Worm (Caenorhabditis elegans) whole organism, late embryonic: ENCODE data around the gene col-3.

Source experiments
- C38D4.7 ChIP-seq: fragments of 200-800 bp; sonication (Bioruptor generic); optimal IDR thresholded peaks from 2 replicates; lab custom pipeline; 2018; ENCODE audit warnings: mild to moderate bottlenecking, missing genetic modification characterization, moderate library complexity, missing compliant biosample characterization
- K02D7.2 ChIP-seq: sonication (generic microtip); optimal IDR thresholded peaks from 2 replicates; lab custom pipeline; 2017; ENCODE audit warnings: mild to moderate bottlenecking, missing genetic modification characterization, missing compliant biosample characterization
- Y22D7AL.16 ChIP-seq: sonication (generic microtip); optimal IDR thresholded peaks from 2 replicates; lab custom pipeline; 2016; ENCODE audit warnings: missing genetic modification characterization, missing compliant biosample characterization
- ahr-1 ChIP-seq: sonication (generic microtip); optimal IDR thresholded peaks from 2 replicates; lab custom pipeline; 2016; ENCODE audit warnings: missing genetic modification characterization, missing compliant biosample characterization
- ama-1 ChIP-seq: fragments of 150-350 bp; optimal IDR thresholded peaks from 2 replicates; lab custom pipeline; 2014
- ceh-14 ChIP-seq: sonication (generic microtip); optimal IDR thresholded peaks from 2 replicates; lab custom pipeline; 2016; ENCODE audit warnings: missing genotype, missing genetic modification characterization, missing compliant biosample characterization
- ceh-18 ChIP-seq: sonication (generic microtip); optimal IDR thresholded peaks from 2 replicates; lab custom pipeline; 2016; ENCODE audit warnings: missing genetic modification characterization, missing compliant biosample characterization
- ceh-2 ChIP-seq: sonication (generic microtip); optimal IDR thresholded peaks from 2 replicates; lab custom pipeline; 2016; ENCODE audit warnings: missing genotype, missing genetic modification characterization, missing compliant biosample characterization
- ceh-22 ChIP-seq: sonication (generic microtip); optimal IDR thresholded peaks from 2 replicates; lab custom pipeline; 2017; ENCODE audit warnings: missing biosample characterization, missing genetic modification characterization
- ceh-24 ChIP-seq: sonication (generic microtip); optimal IDR thresholded peaks from 2 replicates; lab custom pipeline; 2016; ENCODE audit warnings: mild to moderate bottlenecking, missing genetic modification characterization, missing compliant biosample characterization
- ceh-31 ChIP-seq: sonication (generic microtip); optimal IDR thresholded peaks from 2 replicates; lab custom pipeline; 2016; ENCODE audit warnings: missing genetic modification characterization, missing compliant biosample characterization
- ceh-45 ChIP-seq: fragments of 200-800 bp; sonication (Bioruptor generic); IDR thresholded peaks from 2 replicates; pipeline ENCODE4 v1.3.6; 2022; ENCODE audit warnings: missing genetic modification reagents, missing genetic modification characterization, missing compliant biosample characterization
- ceh-6 ChIP-seq: fragments of 200-800 bp; sonication (Bioruptor generic); optimal IDR thresholded peaks from 2 replicates; lab custom pipeline; 2018; ENCODE audit warnings: mild to moderate bottlenecking, missing genetic modification characterization, missing compliant biosample characterization
- ceh-9 ChIP-seq: sonication (generic microtip); optimal IDR thresholded peaks from 2 replicates; lab custom pipeline; 2016; ENCODE audit warnings: mild to moderate bottlenecking, missing genetic modification characterization, inconsistent platforms, missing compliant biosample characterization
- dmd-4 ChIP-seq: sonication (generic microtip); optimal IDR thresholded peaks from 2 replicates; lab custom pipeline; 2016; ENCODE audit warnings: borderline replicate concordance, missing genetic modification characterization, missing compliant biosample characterization
- ets-4 ChIP-seq: sonication (generic microtip); optimal IDR thresholded peaks from 2 replicates; lab custom pipeline; 2016; ENCODE audit warnings: missing genetic modification characterization, missing compliant biosample characterization
- fkh-10 ChIP-seq: fragments of 150-350 bp; optimal IDR thresholded peaks from 2 replicates; lab custom pipeline; 2014; ENCODE audit warnings: missing biosample characterization, missing genetic modification reagents, missing genetic modification characterization
- fkh-6 ChIP-seq: sonication (generic microtip); optimal IDR thresholded peaks from 2 replicates; lab custom pipeline; 2016; ENCODE audit warnings: missing genetic modification characterization, missing compliant biosample characterization
- gmeb-2 ChIP-seq: sonication (generic microtip); optimal IDR thresholded peaks from 2 replicates; lab custom pipeline; 2016; ENCODE audit warnings: missing genetic modification characterization, inconsistent platforms, missing compliant biosample characterization
- hlh-13 ChIP-seq: fragments of 200-800 bp; sonication (Bioruptor generic); optimal IDR thresholded peaks from 2 replicates; lab custom pipeline; 2018; ENCODE audit warnings: mild to moderate bottlenecking, missing genetic modification characterization, missing compliant biosample characterization
- hlh-15 ChIP-seq: sonication (generic microtip); optimal IDR thresholded peaks from 2 replicates; lab custom pipeline; 2016; ENCODE audit warnings: missing genetic modification characterization, missing compliant biosample characterization
- hlh-6 ChIP-seq: sonication (generic microtip); optimal IDR thresholded peaks from 2 replicates; lab custom pipeline; 2016; ENCODE audit warnings: missing genotype, missing genetic modification characterization, missing compliant biosample characterization
- lim-6 ChIP-seq: sonication (generic microtip); optimal IDR thresholded peaks from 2 replicates; lab custom pipeline; 2016; ENCODE audit warnings: missing genetic modification characterization, missing compliant biosample characterization
- mec-3 ChIP-seq: sonication (generic microtip); optimal IDR thresholded peaks from 2 replicates; lab custom pipeline; 2016; ENCODE audit warnings: borderline replicate concordance, missing genetic modification characterization, missing compliant biosample characterization
- nhr-232 ChIP-seq: sonication (generic microtip); optimal IDR thresholded peaks from 2 replicates; lab custom pipeline; 2016; ENCODE audit warnings: missing genetic modification characterization, missing compliant biosample characterization
- npax-4 ChIP-seq: sonication (generic microtip); optimal IDR thresholded peaks from 2 replicates; lab custom pipeline; 2016; ENCODE audit warnings: missing genetic modification characterization, missing compliant biosample characterization
- odd-2 ChIP-seq: sonication (generic microtip); optimal IDR thresholded peaks from 2 replicates; lab custom pipeline; 2017; ENCODE audit warnings: antibody characterized with exemption, mild to moderate bottlenecking, missing genetic modification characterization, missing compliant biosample characterization
- pax-1 ChIP-seq: fragments of 150-350 bp; optimal IDR thresholded peaks from 2 replicates; lab custom pipeline; 2014; ENCODE audit warnings: missing biosample characterization, missing genetic modification characterization
- pqm-1 ChIP-seq: sonication (generic microtip); optimal IDR thresholded peaks from 2 replicates; lab custom pipeline; 2016; ENCODE audit warnings: missing genetic modification characterization, missing compliant biosample characterization
- sdc-2 ChIP-seq: sonication (generic microtip); optimal IDR thresholded peaks from 2 replicates; lab custom pipeline; 2016; ENCODE audit warnings: missing genotype, missing genetic modification characterization, missing compliant biosample characterization
- syd-9 ChIP-seq: sonication (generic microtip); optimal IDR thresholded peaks from 2 replicates; lab custom pipeline; 2016; ENCODE audit warnings: mild to moderate bottlenecking, missing genetic modification characterization, moderate library complexity, missing compliant biosample characterization
- tbx-2 ChIP-seq: sonication (generic microtip); optimal IDR thresholded peaks from 2 replicates; lab custom pipeline; 2016; ENCODE audit warnings: missing genetic modification characterization, missing compliant biosample characterization
- tbx-7 ChIP-seq: sonication (generic microtip); optimal IDR thresholded peaks from 2 replicates; lab custom pipeline; 2016; ENCODE audit warnings: missing genotype, missing genetic modification characterization, missing compliant biosample characterization
- ttx-3 ChIP-seq: sonication (generic microtip); optimal IDR thresholded peaks from 2 replicates; lab custom pipeline; 2016; ENCODE audit warnings: missing genetic modification reagents, missing genetic modification characterization, missing compliant biosample characterization
- unc-42 ChIP-seq: sonication (generic microtip); optimal IDR thresholded peaks from 2 replicates; lab custom pipeline; 2016; ENCODE audit warnings: missing genotype, missing genetic modification characterization, missing compliant biosample characterization
- zip-5 ChIP-seq: sonication (generic microtip); optimal IDR thresholded peaks from 2 replicates; lab custom pipeline; 2016; ENCODE audit warnings: missing genetic modification characterization, missing compliant biosample characterization
- ztf-16 ChIP-seq: sonication (generic microtip); optimal IDR thresholded peaks from 2 replicates; lab custom pipeline; 2017; ENCODE audit warnings: missing genetic modification characterization, missing compliant biosample characterization

The col-3 gene

ce11 chrIV:8853301-8853700 lies 28.7 kb downstream of the col-3 start:
- no peak for TF ChIP-seq K02D7.2
- TF ChIP-seq sdc-2 (tag; lab: Kevin White, UChicago): no peak
- TF ChIP-seq ttx-3 (tag; lab: Kevin White, UChicago): no peak
- TF ChIP-seq unc-42 (tag; lab: Kevin White, UChicago): no peak
- no peak for TF ChIP-seq ceh-14 (tag; lab: Kevin White, UChicago)
- TF ChIP-seq Y22D7AL.16 (tag; lab: Kevin White, UChicago): no peak
- TF ChIP-seq ztf-16: no peak
- no peak for TF ChIP-seq ceh-31 (tag; lab: Kevin White, UChicago)
- no peak for TF ChIP-seq syd-9 (tag; lab: Kevin White, UChicago)
- no peak for TF ChIP-seq lim-6 (tag; lab: Kevin White, UChicago)
- TF ChIP-seq hlh-6 (tag; lab: Kevin White, UChicago): no peak
- no peak for TF ChIP-seq ahr-1 (tag; lab: Kevin White, UChicago)
- no peak for TF ChIP-seq ama-1 (lab: Kevin White, UChicago)
- no peak for TF ChIP-seq ceh-2 (tag; lab: Kevin White, UChicago)

ce11 chrIV:8855963-8856362 lies 31.4 kb downstream of the col-3 start, which contains the start of gene T11B7.5:
T11B7.5 (minus strand) TSS chrIV:8856063.
- no peak for TF ChIP-seq zip-5 (tag; lab: Kevin White, UChicago)
- TF ChIP-seq tbx-7: no peak
- TF ChIP-seq pqm-1 (tag; lab: Kevin White, UChicago): no peak
- TF ChIP-seq ceh-6 (GFP tag; lab: Kevin White, UChicago): no peak
- TF ChIP-seq sdc-2 (tag; lab: Kevin White, UChicago): no peak
- no peak for TF ChIP-seq ceh-45 (GFP tag; lab: Robert Waterston, UW)
- TF ChIP-seq nhr-232: no peak
- no peak for TF ChIP-seq ceh-24
- no peak for TF ChIP-seq lim-6 (tag; lab: Kevin White, UChicago)
- no peak for TF ChIP-seq npax-4 (tag; lab: Kevin White, UChicago)
- no peak for TF ChIP-seq ceh-18 (tag; lab: Kevin White, UChicago)
- TF ChIP-seq ceh-9: no peak
- TF ChIP-seq tbx-2: no peak
- no peak for TF ChIP-seq fkh-6 (tag; lab: Kevin White, UChicago)
- no peak for TF ChIP-seq ets-4 (tag; lab: Kevin White, UChicago)
- no peak for TF ChIP-seq dmd-4 (tag; lab: Kevin White, UChicago)

ce11 chrIV:8864672-8865071 lies 40.1 kb downstream of the col-3 start:
- no peak for TF ChIP-seq pax-1 (tag; lab: Kevin White, UChicago)
- no peak for TF ChIP-seq ahr-1 (tag; lab: Kevin White, UChicago)
- TF ChIP-seq ceh-2 (tag; lab: Kevin White, UChicago): no peak
- TF ChIP-seq hlh-15 (tag; lab: Kevin White, UChicago): no peak
- no peak for TF ChIP-seq ceh-45 (GFP tag; lab: Robert Waterston, UW)
- TF ChIP-seq gmeb-2 (tag; lab: Kevin White, UChicago): no peak

ce11 chrIV:8865343-8865742 lies 40.8 kb downstream of the col-3 start, which contains the start of gene C09G9.1:
C09G9.1 (minus strand) TSS chrIV:8865485.
- TF ChIP-seq mec-3 (tag; lab: Kevin White, UChicago) (no peak), ceh-18 (tag; lab: Kevin White, UChicago) (no peak), ceh-22 (tag; lab: Kevin White, UChicago) (no peak), C38D4.7 (GFP tag; lab: Kevin White, UChicago) (no peak), ceh-14 (tag; lab: Kevin White, UChicago) (no peak), odd-2 (tag; lab: Kevin White, UChicago) (no peak), fkh-10 (GFP tag; lab: Kevin White, UChicago) (no peak), syd-9 (tag; lab: Kevin White, UChicago) (no peak), hlh-13 (GFP tag; lab: Kevin White, UChicago) (no peak), pqm-1 (tag; lab: Kevin White, UChicago) (no peak)
- TF ChIP-seq, all 69 proteins: peak for 0
